Worm (Caenorhabditis elegans): Measurements from ENCODE around the gene F55F10.1.

DNA sequence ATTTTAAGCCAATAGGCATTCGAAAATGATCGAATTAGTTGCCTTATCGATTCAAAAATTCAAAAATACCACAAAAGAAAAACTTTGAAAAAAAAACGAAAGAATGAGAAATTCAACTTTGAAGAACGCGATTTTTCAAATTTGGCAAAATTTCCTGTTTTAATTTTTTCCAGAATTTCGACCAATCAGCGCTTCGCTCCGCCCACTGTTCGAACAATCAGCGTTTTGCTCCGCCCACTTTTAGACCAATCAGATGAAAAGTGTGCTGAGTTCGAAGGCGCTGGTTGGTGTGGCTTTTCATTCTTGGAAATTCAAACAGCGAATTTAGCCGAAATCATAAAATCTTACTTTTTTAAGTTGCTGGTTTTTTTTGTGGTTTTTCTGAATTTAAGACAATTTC, 36.9 kb downstream of the F55F10.1 start:
- no peak for TF ChIP-seq snpc-4 (tag; optimal IDR thresholded peaks at IDR 0.05)
- no peak for TF ChIP-seq ama-1 (optimal IDR thresholded peaks at IDR 0.05)
- TF ChIP-seq fkh-10 (GFP tag; optimal IDR thresholded peaks at IDR 0.05), result no peak
- no peak for TF ChIP-seq unc-62 (GFP tag; optimal IDR thresholded peaks at IDR 0.05 in 1 of 2)
- TF ChIP-seq unc-62 (tag; optimal IDR thresholded peaks at IDR 0.05), result no peak
- no peak for TF ChIP-seq nhr-6 (tag; optimal IDR thresholded peaks at IDR 0.05)
- TF ChIP-seq unc-130 (GFP tag; optimal IDR thresholded peaks at IDR 0.05), result no peak
- no peak for TF ChIP-seq F26F4.8 (GFP tag; conservative IDR thresholded peaks at IDR 0.05)
- no peak for TF ChIP-seq pha-4 (GFP tag; IDR thresholded peaks at IDR 0.05)
- no peak for TF ChIP-seq pha-4 (tag; optimal IDR thresholded peaks at IDR 0.05)
- TF ChIP-seq ces-1 (GFP tag; optimal IDR thresholded peaks at IDR 0.05), result no peak
- no peak for TF ChIP-seq lin-39 (tag; optimal IDR thresholded peaks at IDR 0.05)
- no peak for TF ChIP-seq lin-38 (GFP tag; IDR thresholded peaks at IDR 0.05)

Data from whole organism, L4 larva.